Worm (Caenorhabditis elegans): ENCODE results near the gene B0524.2.

B0524.2 gene

ce11 chrIII:1923419-1924318 is 29.8 kb downstream of the B0524.2 start (continued):
- TF ChIP-seq pha-2 (tag; optimal IDR thresholded peaks at IDR 0.05), result peak; percentile 66
- TF ChIP-seq ceh-30 (tag; optimal IDR thresholded peaks at IDR 0.05), result no peak
- peak; percentile 98 for TF ChIP-seq rnt-1 (tag; optimal IDR thresholded peaks at IDR 0.05)
- TF ChIP-seq ceh-9 (tag; optimal IDR thresholded peaks at IDR 0.05), result no peak
- TF ChIP-seq ceh-14 (tag; optimal IDR thresholded peaks at IDR 0.05), result peak; percentile 83
- peak; percentile 54 for TF ChIP-seq syd-9 (tag; optimal IDR thresholded peaks at IDR 0.05)
- TF ChIP-seq hlh-8 (tag; optimal IDR thresholded peaks at IDR 0.05), result no peak
- no peak for TF ChIP-seq zip-5 (tag; optimal IDR thresholded peaks at IDR 0.05)
- TF ChIP-seq hlh-6 (tag; optimal IDR thresholded peaks at IDR 0.05), result no peak
- no peak for TF ChIP-seq sox-2 (GFP tag; IDR thresholded peaks at IDR 0.05)
- peak; percentile 94 for TF ChIP-seq ceh-18 (tag; optimal IDR thresholded peaks at IDR 0.05)
- TF ChIP-seq eyg-1 (tag; optimal IDR thresholded peaks at IDR 0.05), result peak; percentile 41
- TF ChIP-seq dmd-4 (tag; optimal IDR thresholded peaks at IDR 0.05; ENCODE audit: borderline replicate concordance), result peak; percentile 87
- no peak for TF ChIP-seq ahr-1 (tag; optimal IDR thresholded peaks at IDR 0.05)
- peak; percentile 92 for TF ChIP-seq pros-1 (tag; optimal IDR thresholded peaks at IDR 0.05)
- no peak for TF ChIP-seq pax-1 (tag; optimal IDR thresholded peaks at IDR 0.05)
- TF ChIP-seq hlh-30 (tag; optimal IDR thresholded peaks at IDR 0.05; ENCODE audit: insufficient read depth), result peak; percentile 57
- TF ChIP-seq dve-1 (tag; optimal IDR thresholded peaks at IDR 0.05), result peak; percentile 7
- peak; percentile 94 for TF ChIP-seq ref-2 (tag; optimal IDR thresholded peaks at IDR 0.05)
- TF ChIP-seq mec-3 (tag; optimal IDR thresholded peaks at IDR 0.05; ENCODE audit: borderline replicate concordance), result no peak
- no peak for TF ChIP-seq elt-2 (tag; optimal IDR thresholded peaks at IDR 0.05)
- TF ChIP-seq pat-9 (tag; optimal IDR thresholded peaks at IDR 0.05), result peak; percentile 92
- TF ChIP-seq ztf-16 (tag; optimal IDR thresholded peaks at IDR 0.05), result peak; percentile 34
- TF ChIP-seq odd-2 (tag; optimal IDR thresholded peaks at IDR 0.05), result no peak
- TF ChIP-seq elt-4 (tag; optimal IDR thresholded peaks at IDR 0.05), result no peak
- no peak for TF ChIP-seq hlh-13 (GFP tag; optimal IDR thresholded peaks at IDR 0.05)
- peak; percentile 66 for TF ChIP-seq ets-4 (tag; optimal IDR thresholded peaks at IDR 0.05)
- no peak for TF ChIP-seq ceh-6 (GFP tag; optimal IDR thresholded peaks at IDR 0.05)
- TF ChIP-seq unc-55 (GFP tag; optimal IDR thresholded peaks at IDR 0.05), result peak; percentile 99
- TF ChIP-seq fkh-10 (GFP tag; optimal IDR thresholded peaks at IDR 0.05), result no peak
- TF ChIP-seq K02D7.2 (tag; optimal IDR thresholded peaks at IDR 0.05), result no peak
- peak; percentile 83 for TF ChIP-seq ceh-31 (tag; optimal IDR thresholded peaks at IDR 0.05)
- TF ChIP-seq ceh-24 (tag; optimal IDR thresholded peaks at IDR 0.05), result no peak
- TF ChIP-seq che-1 (tag; optimal IDR thresholded peaks at IDR 0.05), result no peak
- TF ChIP-seq tbx-7 (tag; optimal IDR thresholded peaks at IDR 0.05), result peak; percentile 17
- TF ChIP-seq sox-4 (tag; optimal IDR thresholded peaks at IDR 0.05), result no peak
- peak; percentile 93 for TF ChIP-seq tbx-2 (tag; optimal IDR thresholded peaks at IDR 0.05)
- peak; percentile 62 for TF ChIP-seq unc-86 (tag; optimal IDR thresholded peaks at IDR 0.05)
- TF ChIP-seq K09A11.1 (tag; optimal IDR thresholded peaks at IDR 0.05; ENCODE audit: insufficient read depth), result peak; percentile 66
- TF ChIP-seq ceh-19 (GFP tag; optimal IDR thresholded peaks at IDR 0.05), result peak; percentile 78
- TF ChIP-seq fax-1 (tag; optimal IDR thresholded peaks at IDR 0.05), result peak; percentile 7
- no peak for TF ChIP-seq pha-4 (tag; optimal IDR thresholded peaks at IDR 0.05)
- no peak for TF ChIP-seq pag-3 (tag; optimal IDR thresholded peaks at IDR 0.05; ENCODE audit: borderline replicate concordance)
- no peak for TF ChIP-seq lin-11 (tag; optimal IDR thresholded peaks at IDR 0.05)
- TF ChIP-seq lim-6 (tag; optimal IDR thresholded peaks at IDR 0.05), result no peak
- no peak for TF ChIP-seq fkh-6 (tag; optimal IDR thresholded peaks at IDR 0.05)

All from whole organism, late embryonic.